Fruit fly (Drosophila melanogaster): Measurements from ENCODE around the gene spo.

dm6 chr3L:5578595-5578994 is 13.8 kb downstream of the spo start:
- TF ChIP-seq brk (GFP tag; optimal IDR thresholded peaks at IDR 0.05) (no peak), Dfd (GFP tag; optimal IDR thresholded peaks at IDR 0.05) (no peak), Abd-B (GFP tag; optimal IDR thresholded peaks at IDR 0.05) (no peak), Sp1 (GFP tag; optimal IDR thresholded peaks at IDR 0.05) (no peak), sage (GFP tag; optimal IDR thresholded peaks at IDR 0.05) (no peak), N (GFP tag; optimal IDR thresholded peaks at IDR 0.05) (no peak), sv (GFP tag; optimal IDR thresholded peaks at IDR 0.05) (no peak), usp (GFP tag; optimal IDR thresholded peaks at IDR 0.05) (no peak), woc (GFP tag; optimal IDR thresholded peaks at IDR 0.05) (no peak), foxo (GFP tag; optimal IDR thresholded peaks at IDR 0.05) (no peak), rgr (GFP tag; optimal IDR thresholded peaks at IDR 0.05) (no peak), psq (GFP tag; optimal IDR thresholded peaks at IDR 0.05) (no peak)
